Fruit fly (Drosophila melanogaster) whole organism, embryonic: ENCODE data around the gene CG4278.

Source experiments
- Abd-B ChIP-seq: fragments of 200-800 bp; sonication (Bioruptor generic); optimal IDR thresholded peaks from 2 replicates; lab custom pipeline; 2018; ENCODE audit warnings: missing biosample characterization, mild to moderate bottlenecking, missing genetic modification characterization, moderate library complexity
- B-H2 ChIP-seq: fragments of 200-800 bp; sonication (Bioruptor generic); optimal IDR thresholded peaks from 2 replicates; lab custom pipeline; 2018; ENCODE audit warnings: missing biosample characterization, mild to moderate bottlenecking, missing genetic modification characterization
- CG10431 ChIP-seq: fragments of 200-800 bp; sonication (Bioruptor generic); optimal IDR thresholded peaks from 3 replicates; lab custom pipeline; 2018; ENCODE audit warnings: missing biosample characterization, mild to moderate bottlenecking, missing genetic modification characterization
- CG11456 ChIP-seq: fragments of 200-800 bp; sonication (Bioruptor generic); IDR thresholded peaks from 3 replicates; pipeline ENCODE4 v1.3.6; 2022; ENCODE audit warnings: missing biosample characterization, missing genetic modification characterization
- CG11504 ChIP-seq: fragments of 200-800 bp; sonication (Bioruptor generic); optimal IDR thresholded peaks from 3 replicates; lab custom pipeline; 2019; ENCODE audit warnings: missing biosample characterization, mild to moderate bottlenecking, missing genetic modification characterization, moderate library complexity
- CG14965 ChIP-seq: fragments of 200-800 bp; sonication (Bioruptor generic); optimal IDR thresholded peaks from 2 replicates; lab custom pipeline; 2016; ENCODE audit warnings: missing biosample characterization, missing genetic modification characterization, borderline replicate concordance
- CG15696 ChIP-seq: fragments of 200-800 bp; sonication (Bioruptor generic); optimal IDR thresholded peaks from 2 replicates; lab custom pipeline; 2019; ENCODE audit warnings: missing biosample characterization, mild to moderate bottlenecking, missing genetic modification characterization, moderate library complexity
- CG16779 ChIP-seq: fragments of 200-800 bp; sonication (Bioruptor generic); IDR thresholded peaks from 2 replicates; pipeline ENCODE4 v1.3.6; 2022; ENCODE audit warnings: missing biosample characterization, missing genetic modification characterization
- CG17612 ChIP-seq: fragments of 200-800 bp; sonication (Bioruptor generic); IDR thresholded peaks from 2 replicates; pipeline ENCODE4 v1.3.6; 2022; ENCODE audit warnings: missing biosample characterization, missing genetic modification characterization
- CG18764 ChIP-seq: fragments of 200-800 bp; sonication (Bioruptor generic); optimal IDR thresholded peaks from 3 replicates; lab custom pipeline; 2016; ENCODE audit warnings: missing biosample characterization, missing genetic modification characterization
- CG2199 ChIP-seq: fragments of 200-800 bp; sonication (Bioruptor generic); IDR thresholded peaks from 3 replicates; pipeline ENCODE4 v1.3.6; 2022; ENCODE audit warnings: missing biosample characterization, missing genetic modification characterization
- CG2889 ChIP-seq: fragments of 200-800 bp; sonication (Bioruptor generic); IDR thresholded peaks from 3 replicates; pipeline ENCODE4 v1.3.6; 2022; ENCODE audit warnings: missing biosample characterization, missing genetic modification characterization
- CG30403 ChIP-seq: fragments of 200-800 bp; sonication (Bioruptor generic); optimal IDR thresholded peaks from 3 replicates; lab custom pipeline; 2016; ENCODE audit warnings: missing biosample characterization, missing genetic modification characterization
- CG31224 ChIP-seq: fragments of 200-800 bp; sonication (Bioruptor generic); IDR thresholded peaks from 2 replicates; pipeline ENCODE4 v1.3.6; 2022; ENCODE audit warnings: missing biosample characterization, missing genetic modification characterization
- CG32767 ChIP-seq: fragments of 200-800 bp; sonication (Bioruptor generic); IDR thresholded peaks from 2 replicates; pipeline ENCODE4 v1.3.6; 2022; ENCODE audit warnings: missing biosample characterization, missing genetic modification characterization
- CG32772 ChIP-seq: fragments of 200-800 bp; sonication (Bioruptor generic); IDR thresholded peaks from 2 replicates; pipeline ENCODE4 v1.3.6; 2022; ENCODE audit warnings: missing biosample characterization, missing genetic modification characterization
- CG4404 ChIP-seq: fragments of 200-800 bp; sonication (Bioruptor generic); IDR thresholded peaks from 2 replicates; pipeline ENCODE4 v1.3.6; 2022; ENCODE audit warnings: missing biosample characterization, missing genetic modification characterization
- CG6854 ChIP-seq: fragments of 200-800 bp; sonication (Bioruptor generic); optimal IDR thresholded peaks from 3 replicates; lab custom pipeline; 2017; ENCODE audit warnings: missing biosample characterization, mild to moderate bottlenecking, missing genetic modification characterization
- CG7271 ChIP-seq: fragments of 200-800 bp; sonication (Bioruptor generic); optimal IDR thresholded peaks from 2 replicates; lab custom pipeline; 2018; ENCODE audit warnings: missing biosample characterization, mild to moderate bottlenecking, missing genetic modification characterization, moderate library complexity
- CG8089 ChIP-seq: fragments of 200-800 bp; sonication (Bioruptor generic); optimal IDR thresholded peaks from 3 replicates; lab custom pipeline; 2016; ENCODE audit warnings: missing biosample characterization, missing genetic modification characterization
- CG8924 ChIP-seq: fragments of 200-800 bp; optimal IDR thresholded peaks from 3 replicates; lab custom pipeline; 2019; ENCODE audit warnings: missing biosample characterization, mild to moderate bottlenecking, missing genetic modification characterization, moderate library complexity
- CG8944 ChIP-seq: fragments of 200-800 bp; sonication (Bioruptor generic); optimal IDR thresholded peaks from 3 replicates; lab custom pipeline; 2016; ENCODE audit warnings: missing biosample characterization, missing genetic modification characterization
- H2.0 ChIP-seq: fragments of 200-800 bp; sonication (Bioruptor generic); IDR thresholded peaks from 2 replicates; pipeline ENCODE4 v1.3.6; 2022; ENCODE audit warnings: missing biosample characterization, missing genetic modification characterization
- HLH54F ChIP-seq: fragments of 200-800 bp; sonication (Bioruptor generic); optimal IDR thresholded peaks from 3 replicates; lab custom pipeline; 2016; ENCODE audit warnings: missing biosample characterization, missing genetic modification characterization
- HLHmδ ChIP-seq: fragments of 200-800 bp; sonication (Bioruptor generic); optimal IDR thresholded peaks from 2 replicates; lab custom pipeline; 2018; ENCODE audit warnings: missing biosample characterization, mild to moderate bottlenecking, missing genetic modification characterization, moderate library complexity
- Mrtf ChIP-seq: fragments of 200-800 bp; sonication (Bioruptor generic); IDR thresholded peaks from 3 replicates; pipeline ENCODE4 v1.3.6; 2022; ENCODE audit warnings: missing biosample characterization, missing genetic modification characterization
- Myb ChIP-seq: fragments of 200-800 bp; sonication (Bioruptor generic); optimal IDR thresholded peaks from 2 replicates; lab custom pipeline; 2016; ENCODE audit warnings: missing biosample characterization, missing genetic modification characterization
- NK7.1 ChIP-seq: fragments of 200-800 bp; sonication (Bioruptor generic); optimal IDR thresholded peaks from 3 replicates; lab custom pipeline; 2016; ENCODE audit warnings: missing biosample characterization, missing genetic modification characterization
- Nf-YA ChIP-seq: fragments of 200-800 bp; sonication (Bioruptor generic); IDR thresholded peaks from 2 replicates; pipeline ENCODE4 v1.3.6; 2022; ENCODE audit warnings: missing biosample characterization, missing genetic modification characterization
- Nf-YB ChIP-seq: fragments of 200-800 bp; sonication (Bioruptor generic); optimal IDR thresholded peaks from 3 replicates; lab custom pipeline; 2019; ENCODE audit warnings: missing biosample characterization, mild to moderate bottlenecking, missing genetic modification characterization, moderate library complexity
- Side ChIP-seq: fragments of 200-800 bp; sonication (Bioruptor generic); optimal IDR thresholded peaks from 2 replicates; lab custom pipeline; 2016; ENCODE audit warnings: missing biosample characterization, missing genetic modification characterization
- Sox100B ChIP-seq: fragments of 200-800 bp; sonication (Bioruptor generic); optimal IDR thresholded peaks from 3 replicates; lab custom pipeline; 2018; ENCODE audit warnings: missing biosample characterization, mild to moderate bottlenecking, missing genetic modification characterization
- Spps ChIP-seq: fragments of 200-800 bp; sonication (Bioruptor generic); optimal IDR thresholded peaks from 2 replicates; lab custom pipeline; 2018; ENCODE audit warnings: missing biosample characterization, mild to moderate bottlenecking, missing genetic modification characterization
- ap ChIP-seq: fragments of 200-800 bp; sonication (Bioruptor generic); IDR thresholded peaks from 2 replicates; pipeline ENCODE4 v1.3.6; 2022; ENCODE audit warnings: missing biosample characterization, missing genetic modification characterization
- ase ChIP-seq: fragments of 200-800 bp; sonication (Bioruptor generic); IDR thresholded peaks from 3 replicates; pipeline ENCODE4 v1.3.6; 2022; ENCODE audit warnings: missing biosample characterization, missing genetic modification characterization
- cwo ChIP-seq: fragments of 200-800 bp; sonication (Bioruptor generic); optimal IDR thresholded peaks from 3 replicates; lab custom pipeline; 2017; ENCODE audit warnings: missing biosample characterization, missing genetic modification characterization, mild to moderate bottlenecking, moderate library complexity, missing genetic modification reagents
- da ChIP-seq: fragments of 200-800 bp; sonication (Bioruptor generic); optimal IDR thresholded peaks from 2 replicates; lab custom pipeline; 2016; ENCODE audit warnings: missing biosample characterization, missing genetic modification characterization
- emc ChIP-seq: fragments of 200-800 bp; sonication (Bioruptor generic); optimal IDR thresholded peaks from 2 replicates; lab custom pipeline; 2016; ENCODE audit warnings: missing biosample characterization, missing genetic modification characterization
- esg ChIP-seq: fragments of 200-800 bp; sonication (Bioruptor generic); conservative IDR thresholded peaks from 2 replicates; pipeline ENCODE4 v1.3.6; 2022; ENCODE audit warnings: missing biosample characterization, missing genetic modification characterization
- fu2 ChIP-seq: fragments of 200-800 bp; sonication (Bioruptor generic); optimal IDR thresholded peaks from 2 replicates; lab custom pipeline; 2016; ENCODE audit warnings: missing biosample characterization, missing genetic modification characterization
- gfzf ChIP-seq: fragments of 200-800 bp; sonication (Bioruptor generic); optimal IDR thresholded peaks from 2 replicates; lab custom pipeline; 2016; ENCODE audit warnings: missing biosample characterization, mild to moderate bottlenecking, missing genetic modification characterization, moderate library complexity
- lov ChIP-seq, 2 experiments: fragments of 200-800 bp in 1 of 2; fragments of >200 bp in 1 of 2; sonication (Bioruptor generic) in 1 of 2; IDR thresholded peaks in 1 of 2; optimal IDR thresholded peaks in 1 of 2; 2 replicates in 1 of 2; 3 replicates in 1 of 2; pipeline versions ENCODE4 v1.3.6 to Lab custom; 2017 to 2022; ENCODE audit warnings: missing biosample characterization in 1 of 2, missing genetic modification characterization in 1 of 2
- mirr ChIP-seq: fragments of 200-800 bp; sonication (Bioruptor generic); optimal IDR thresholded peaks from 3 replicates; lab custom pipeline; 2018; ENCODE audit warnings: missing biosample characterization, mild to moderate bottlenecking, missing genetic modification characterization
- mld ChIP-seq: fragments of 200-800 bp; sonication (Bioruptor generic); IDR thresholded peaks from 3 replicates; pipeline ENCODE4 v1.3.6; 2022; ENCODE audit warnings: missing biosample characterization, missing genetic modification characterization; ENCODE audit not compliant: partially characterized antibody
- phol ChIP-seq: fragments of 200-800 bp; sonication (Bioruptor generic); optimal IDR thresholded peaks from 3 replicates; lab custom pipeline; 2018; ENCODE audit warnings: missing biosample characterization, mild to moderate bottlenecking, missing genetic modification characterization, moderate library complexity
- seq ChIP-seq: fragments of 200-800 bp; sonication (Bioruptor generic); IDR thresholded peaks from 2 replicates; pipeline ENCODE4 v1.3.6; 2022; ENCODE audit warnings: missing biosample characterization, missing genetic modification characterization
- sna ChIP-seq: fragments of 200-800 bp; sonication (Bioruptor generic); IDR thresholded peaks from 2 replicates; pipeline ENCODE4 v1.3.6; 2022; ENCODE audit warnings: missing biosample characterization, missing genetic modification characterization; ENCODE audit not compliant: partially characterized antibody
- tgo ChIP-seq: fragments of 200-800 bp; sonication (Bioruptor generic); IDR thresholded peaks from 3 replicates; pipeline ENCODE4 v1.3.6; 2022; ENCODE audit warnings: missing biosample characterization, missing genetic modification characterization
- zfh1 ChIP-seq: fragments of 200-800 bp; sonication (Bioruptor generic); IDR thresholded peaks from 3 replicates; pipeline ENCODE4 v1.3.6; 2022; ENCODE audit warnings: missing biosample characterization, missing genetic modification characterization

The CG4278 gene

DNA sequence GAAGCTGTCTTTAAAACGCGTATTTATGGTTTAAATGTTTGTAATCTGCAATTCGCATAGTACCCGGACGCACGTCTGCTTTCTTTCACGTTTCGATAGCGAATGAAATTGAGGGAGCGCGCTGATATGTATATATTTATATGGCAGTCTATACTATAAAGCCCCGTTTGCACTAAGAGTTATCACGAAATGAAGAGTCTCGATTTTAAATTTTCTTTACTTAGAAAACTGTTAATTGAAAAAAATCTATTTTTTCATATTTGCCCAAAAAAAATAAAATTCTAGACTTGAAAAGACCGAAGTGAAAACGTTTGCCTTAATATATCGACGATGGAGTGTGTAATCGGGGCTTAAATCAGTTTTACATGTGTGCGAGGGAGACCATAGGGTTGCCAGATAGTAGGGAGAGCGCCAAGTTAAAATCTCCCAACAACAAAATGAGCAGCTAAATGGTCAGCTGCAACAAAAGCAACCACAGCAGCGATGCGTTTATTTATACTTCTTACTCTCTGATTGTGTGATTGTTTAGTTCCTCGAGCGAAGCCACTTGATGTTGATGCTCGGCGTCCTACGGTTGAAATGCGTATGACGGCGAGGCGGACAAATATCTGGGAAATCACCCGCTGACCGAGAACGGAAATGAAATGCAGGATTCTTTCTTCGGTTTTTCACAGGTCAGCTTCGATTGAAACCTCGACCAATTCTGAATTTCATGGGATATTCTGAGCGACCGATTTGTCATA is 1.2 kb upstream of the CG4278 start, which contains the start of gene cact (continued):
- TF ChIP-seq H2.0 (GFP tag; lab: Robert Waterston, UW) (peak; percentile 88), CG8944 (GFP tag; lab: Kevin White, UChicago) (peak; percentile 91), ap (GFP tag; lab: Robert Waterston, UW) (peak; percentile 90), sna (GFP tag; lab: Robert Waterston, UW) (peak; percentile 73; the same call in 1 of the 2 replicates), Abd-B (GFP tag; lab: Kevin White, UChicago) (peak; percentile 91), fu2 (GFP tag; lab: Kevin White, UChicago) (peak; percentile 94), CG16779 (GFP tag; lab: Robert Waterston, UW) (peak; percentile 68; the same call in 1 of the 2 replicates), CG14965 (GFP tag; lab: Kevin White, UChicago) (peak; percentile 44), CG10431 (GFP tag; lab: Kevin White, UChicago) (peak; percentile 61), HLH54F (GFP tag; lab: Kevin White, UChicago) (peak; percentile 95), CG15696 (peak; percentile 88), NK7.1 (peak; percentile 85), mld (GFP tag; lab: Robert Waterston, UW) (no peak), CG4404 (GFP tag; lab: Robert Waterston, UW) (peak; percentile 80), esg (GFP tag; lab: Robert Waterston, UW) (peak; percentile 90), seq (GFP tag; lab: Robert Waterston, UW) (peak; percentile 88), mirr (peak; percentile 43), CG2199 (peak; percentile 87), ase (GFP tag; lab: Robert Waterston, UW) (peak; percentile 89), emc (peak; percentile 87), HLHmδ (GFP tag; lab: Kevin White, UChicago) (peak; percentile 72), CG6854 (GFP tag; lab: Kevin White, UChicago) (peak; percentile 87), CG11456 (GFP tag; lab: Robert Waterston, UW) (peak; percentile 91), cwo (GFP tag; lab: Kevin White, UChicago) (peak; percentile 89), lov (optimal IDR thresholded peaks at IDR 0.05; lab: Kevin White, UChicago) (no peak), lov (GFP tag; IDR thresholded peaks at IDR 0.05; lab: Robert Waterston, UW) (peak; percentile 66; the same call in 2 of the 3 replicates), B-H2 (GFP tag; lab: Kevin White, UChicago) (peak; percentile 89), CG30403 (GFP tag; lab: Kevin White, UChicago) (peak; percentile 97), CG7271 (peak; percentile 73), CG8924 (peak; percentile 95), tgo (GFP tag; lab: Robert Waterston, UW) (peak; percentile 90), CG18764 (peak; percentile 85), Spps (tag; lab: Kevin White, UChicago) (peak; percentile 92), da (GFP tag; lab: Kevin White, UChicago) (peak; percentile 81), phol (peak; percentile 95), Sox100B (GFP tag; lab: Kevin White, UChicago) (peak; percentile 77), CG32772 (GFP tag; lab: Robert Waterston, UW) (peak; percentile 89), Side (GFP tag; lab: Kevin White, UChicago) (peak; percentile 95), CG8089 (peak; percentile 92), gfzf (GFP tag; lab: Kevin White, UChicago) (peak; percentile 46), CG11504 (peak; percentile 91), CG2889 (GFP tag; lab: Robert Waterston, UW) (peak; percentile 68; the same call in 2 of the 3 replicates), CG31224 (GFP tag; lab: Robert Waterston, UW) (peak; percentile 82), Mrtf (GFP tag; lab: Robert Waterston, UW) (peak; percentile 86; the same call in 2 of the 3 replicates), Nf-YA (GFP tag; lab: Robert Waterston, UW) (peak; percentile 72; the same call in 1 of the 2 replicates), Nf-YB (peak; percentile 82), zfh1 (peak; percentile 91), CG32767 (GFP tag; lab: Robert Waterston, UW) (peak; percentile 87), Myb (GFP tag; lab: Kevin White, UChicago) (peak; percentile 82), CG17612 (peak; percentile 58; the same call in 1 of the 2 replicates)
